Fruit fly (Drosophila melanogaster) whole organism, embryonic: ENCODE results near the gene Cul3.

ENCODE experiments used
- Awh ChIP-seq: fragments of 200-800 bp; sonication (Bioruptor generic); IDR thresholded peaks from 2 replicates; pipeline ENCODE4, ENCODE4 v1.3.6; 2022; ENCODE audit warnings: missing biosample characterization, missing genetic modification characterization
- CG10321 ChIP-seq: fragments of 200-800 bp; sonication (Bioruptor generic); IDR thresholded peaks from 2 replicates; pipeline ENCODE4 v1.3.6; 2022; ENCODE audit warnings: missing biosample characterization, missing genetic modification characterization
- CG10462 ChIP-seq: fragments of 200-800 bp; sonication (Bioruptor generic); optimal IDR thresholded peaks from 2 replicates; lab custom pipeline; 2016; ENCODE audit warnings: missing biosample characterization, missing genetic modification characterization
- CG10979 ChIP-seq: fragments of 200-800 bp; sonication (Bioruptor generic); optimal IDR thresholded peaks from 2 replicates; lab custom pipeline; 2018; ENCODE audit warnings: missing biosample characterization, mild to moderate bottlenecking, missing genetic modification characterization, moderate library complexity
- CG11398 ChIP-seq: fragments of 200-800 bp; sonication (Bioruptor generic); optimal IDR thresholded peaks from 2 replicates; lab custom pipeline; 2016; ENCODE audit warnings: missing biosample characterization, missing genetic modification characterization
- CG11695 ChIP-seq: fragments of 200-800 bp; sonication (Bioruptor generic); IDR thresholded peaks from 3 replicates; pipeline ENCODE4 v1.3.6; 2022; ENCODE audit warnings: missing biosample characterization, missing genetic modification characterization
- CG12391 ChIP-seq: fragments of 200-800 bp; sonication (Bioruptor generic); optimal IDR thresholded peaks from 3 replicates; lab custom pipeline; 2018; ENCODE audit warnings: missing biosample characterization, mild to moderate bottlenecking, missing genetic modification characterization, moderate library complexity
- CG12942 ChIP-seq: fragments of 200-800 bp; sonication (Bioruptor generic); optimal IDR thresholded peaks from 3 replicates; lab custom pipeline; 2016; ENCODE audit warnings: missing biosample characterization, missing genetic modification characterization
- CG13287 ChIP-seq: fragments of 200-800 bp; sonication (Bioruptor generic); IDR thresholded peaks from 2 replicates; pipeline ENCODE4 v1.3.6; 2022; ENCODE audit warnings: missing biosample characterization, missing genetic modification characterization; ENCODE audit not compliant: partially characterized antibody
- CG13296 ChIP-seq: fragments of 200-800 bp; sonication (Bioruptor generic); optimal IDR thresholded peaks from 3 replicates; lab custom pipeline; 2018; ENCODE audit warnings: missing biosample characterization, mild to moderate bottlenecking, missing genetic modification characterization
- CG15073 ChIP-seq: fragments of 200-800 bp; sonication (Bioruptor generic); optimal IDR thresholded peaks from 2 replicates; lab custom pipeline; 2016; ENCODE audit warnings: missing biosample characterization, missing genetic modification characterization
- CG1602 ChIP-seq: fragments of 200-800 bp; sonication (Bioruptor generic); optimal IDR thresholded peaks from 3 replicates; lab custom pipeline; 2016; ENCODE audit warnings: missing biosample characterization, missing genetic modification characterization
- CG1603 ChIP-seq: fragments of 200-800 bp; sonication (Bioruptor generic); optimal IDR thresholded peaks from 2 replicates; lab custom pipeline; 2019; ENCODE audit warnings: missing biosample characterization, mild to moderate bottlenecking, missing genetic modification characterization, moderate library complexity
- CG16815 ChIP-seq: fragments of 200-800 bp; sonication (Bioruptor generic); optimal IDR thresholded peaks from 3 replicates; lab custom pipeline; 2017; ENCODE audit warnings: missing biosample characterization, mild to moderate bottlenecking, missing genetic modification characterization
- CG1792 ChIP-seq: fragments of 200-800 bp; sonication (Bioruptor generic); optimal IDR thresholded peaks from 2 replicates; lab custom pipeline; 2016; ENCODE audit warnings: missing biosample characterization, missing genetic modification characterization
- CG2712 ChIP-seq: fragments of 200-800 bp; optimal IDR thresholded peaks from 3 replicates; lab custom pipeline; 2019; ENCODE audit warnings: missing biosample characterization, mild to moderate bottlenecking, missing genetic modification characterization, moderate library complexity
- CG31365 ChIP-seq: fragments of 200-800 bp; sonication (Bioruptor generic); optimal IDR thresholded peaks from 2 replicates; lab custom pipeline; 2018; ENCODE audit warnings: missing biosample characterization, mild to moderate bottlenecking, missing genetic modification characterization
- CG31388 ChIP-seq: fragments of 200-800 bp; sonication (Bioruptor generic); optimal IDR thresholded peaks from 2 replicates; lab custom pipeline; 2016; ENCODE audit warnings: missing biosample characterization, missing genetic modification characterization
- CG32767 ChIP-seq: fragments of 200-800 bp; sonication (Bioruptor generic); IDR thresholded peaks from 2 replicates; pipeline ENCODE4 v1.3.6; 2022; ENCODE audit warnings: missing biosample characterization, missing genetic modification characterization
- CG33213 ChIP-seq: fragments of 200-800 bp; sonication (Bioruptor generic); optimal IDR thresholded peaks from 3 replicates; lab custom pipeline; 2016; ENCODE audit warnings: missing biosample characterization, missing genetic modification characterization
- CG4424 ChIP-seq: fragments of 200-800 bp; sonication (Bioruptor generic); optimal IDR thresholded peaks from 3 replicates; lab custom pipeline; 2016; ENCODE audit warnings: missing biosample characterization, missing genetic modification characterization
- CG4854 ChIP-seq: fragments of 200-800 bp; sonication (Bioruptor generic); optimal IDR thresholded peaks from 2 replicates; lab custom pipeline; 2016; ENCODE audit warnings: missing biosample characterization, missing genetic modification characterization, inconsistent platforms
- CG6689 ChIP-seq: fragments of 200-800 bp; sonication (Bioruptor generic); IDR thresholded peaks from 2 replicates; pipeline ENCODE4 v1.3.6; 2022; ENCODE audit warnings: missing biosample characterization, missing genetic modification characterization
- CG7357 ChIP-seq: fragments of 200-800 bp; sonication (Bioruptor generic); IDR thresholded peaks from 3 replicates; pipeline ENCODE4 v1.3.6; 2022; ENCODE audit warnings: missing biosample characterization, missing genetic modification characterization
- CG7839 ChIP-seq: fragments of 200-800 bp; sonication (Bioruptor generic); optimal IDR thresholded peaks from 3 replicates; lab custom pipeline; 2018; ENCODE audit warnings: missing biosample characterization, mild to moderate bottlenecking, missing genetic modification characterization, moderate library complexity
- Dp ChIP-seq: fragments of 200-800 bp; sonication (Bioruptor generic); optimal IDR thresholded peaks from 2 replicates; lab custom pipeline; 2018; ENCODE audit warnings: missing biosample characterization, mild to moderate bottlenecking, missing genetic modification characterization, moderate library complexity
- E2f2 ChIP-seq: fragments of 200-800 bp; sonication (Bioruptor generic); IDR thresholded peaks from 2 replicates; pipeline ENCODE4 v1.3.6; 2022; ENCODE audit warnings: missing biosample characterization, missing genetic modification characterization
- Gug ChIP-seq: fragments of 200-800 bp; sonication (Bioruptor generic); IDR thresholded peaks from 4 replicates; pipeline ENCODE4 v1.3.6; 2022; ENCODE audit warnings: missing biosample characterization, missing genetic modification characterization
- HmgZ ChIP-seq: fragments of 200-800 bp; sonication (Bioruptor generic); optimal IDR thresholded peaks from 2 replicates; lab custom pipeline; 2018; ENCODE audit warnings: missing biosample characterization, mild to moderate bottlenecking, missing genetic modification characterization
- Lpt ChIP-seq: fragments of >200 bp; optimal IDR thresholded peaks from 2 replicates; lab custom pipeline; 2018; ENCODE audit warnings: missing biosample characterization, missing genetic modification characterization
- Oli ChIP-seq: fragments of 200-800 bp; sonication (Bioruptor generic); optimal IDR thresholded peaks from 2 replicates; lab custom pipeline; 2018; ENCODE audit warnings: missing biosample characterization, mild to moderate bottlenecking, missing genetic modification characterization, moderate library complexity
- Optix ChIP-seq: fragments of 200-800 bp; sonication (Bioruptor generic); IDR thresholded peaks from 3 replicates; pipeline ENCODE4 v1.3.6; 2022; ENCODE audit warnings: missing biosample characterization, missing genetic modification characterization
- Ravus ChIP-seq: fragments of 200-800 bp; sonication (Bioruptor generic); IDR thresholded peaks from 2 replicates; pipeline ENCODE4 v1.3.6; 2022; ENCODE audit warnings: missing biosample characterization, missing genetic modification characterization
- Sox102F ChIP-seq: fragments of 200-800 bp; sonication (Bioruptor generic); optimal IDR thresholded peaks from 2 replicates; lab custom pipeline; 2018; ENCODE audit warnings: missing biosample characterization, mild to moderate bottlenecking, missing genetic modification characterization, moderate library complexity
- croc ChIP-seq: fragments of 200-800 bp; sonication (Bioruptor generic); conservative IDR thresholded peaks from 3 replicates; pipeline ENCODE4 v1.3.6; 2022; ENCODE audit warnings: missing biosample characterization, missing genetic modification characterization
- dati ChIP-seq: fragments of 200-800 bp; sonication (Bioruptor generic); IDR thresholded peaks from 2 replicates; pipeline ENCODE4 v1.3.6; 2022; ENCODE audit warnings: missing biosample characterization, missing genetic modification characterization
- exex ChIP-seq: fragments of 200-800 bp; sonication (Bioruptor generic); optimal IDR thresholded peaks from 4 replicates; lab custom pipeline; 2018; ENCODE audit warnings: missing biosample characterization, mild to moderate bottlenecking, missing genetic modification characterization, moderate library complexity
- fd102C ChIP-seq: fragments of 200-800 bp; sonication (Bioruptor generic); optimal IDR thresholded peaks from 2 replicates; lab custom pipeline; 2018; ENCODE audit warnings: missing biosample characterization, mild to moderate bottlenecking, missing genetic modification characterization, moderate library complexity
- fd64A ChIP-seq: fragments of 200-800 bp; sonication (Bioruptor generic); optimal IDR thresholded peaks from 3 replicates; lab custom pipeline; 2018; ENCODE audit warnings: missing biosample characterization, mild to moderate bottlenecking, missing genetic modification characterization
- fru ChIP-seq: fragments of >200 bp; optimal IDR thresholded peaks from 2 replicates; lab custom pipeline; 2017
- inv ChIP-seq: fragments of 200-800 bp; sonication (Bioruptor generic); IDR thresholded peaks from 2 replicates; pipeline ENCODE4 v1.3.6; 2022; ENCODE audit warnings: missing biosample characterization, missing genetic modification characterization; ENCODE audit not compliant: partially characterized antibody
- jing ChIP-seq: fragments of 200-800 bp; sonication (Bioruptor generic); optimal IDR thresholded peaks from 2 replicates; lab custom pipeline; 2018; ENCODE audit warnings: missing biosample characterization, mild to moderate bottlenecking, missing genetic modification characterization
- knrl ChIP-seq: fragments of 200-800 bp; sonication (Bioruptor generic); IDR thresholded peaks from 3 replicates; pipeline ENCODE4 v1.3.6; 2022; ENCODE audit warnings: missing biosample characterization, missing genetic modification characterization; ENCODE audit not compliant: partially characterized antibody
- oc ChIP-seq: fragments of 200-800 bp; sonication (Bioruptor generic); optimal IDR thresholded peaks from 2 replicates; lab custom pipeline; 2018; ENCODE audit warnings: missing biosample characterization, mild to moderate bottlenecking, missing genetic modification characterization, moderate library complexity
- phol ChIP-seq: fragments of 200-800 bp; sonication (Bioruptor generic); optimal IDR thresholded peaks from 3 replicates; lab custom pipeline; 2018; ENCODE audit warnings: missing biosample characterization, mild to moderate bottlenecking, missing genetic modification characterization, moderate library complexity
- sug ChIP-seq: fragments of 200-800 bp; optimal IDR thresholded peaks from 2 replicates; lab custom pipeline; 2019; ENCODE audit warnings: missing biosample characterization, mild to moderate bottlenecking, missing genetic modification characterization, moderate library complexity
- tll ChIP-seq, 2 experiments: fragments of 200-800 bp in 1 of 2; fragments of >200 bp in 1 of 2; sonication (Bioruptor generic) in 1 of 2; optimal IDR thresholded peaks; 2 replicates each; lab custom pipeline; 2017 to 2019; ENCODE audit warnings: missing biosample characterization in 2 of 2, missing genetic modification characterization in 2 of 2, mild to moderate bottlenecking in 1 of 2, moderate library complexity in 1 of 2
- ttk ChIP-seq: fragments of 200-800 bp; sonication (Bioruptor generic); IDR thresholded peaks from 2 replicates; pipeline ENCODE4 v2.1.2; 2022; ENCODE audit warnings: missing biosample characterization, missing genetic modification characterization
- wdn ChIP-seq: fragments of 200-800 bp; sonication (Bioruptor generic); IDR thresholded peaks from 2 replicates; pipeline ENCODE4 v1.3.6; 2022; ENCODE audit warnings: missing biosample characterization, missing genetic modification characterization
- zf30C ChIP-seq: fragments of 200-800 bp; sonication (Bioruptor generic); optimal IDR thresholded peaks from 3 replicates; lab custom pipeline; 2018; ENCODE audit warnings: missing biosample characterization, mild to moderate bottlenecking, missing genetic modification characterization

The Cul3 gene

DNA sequence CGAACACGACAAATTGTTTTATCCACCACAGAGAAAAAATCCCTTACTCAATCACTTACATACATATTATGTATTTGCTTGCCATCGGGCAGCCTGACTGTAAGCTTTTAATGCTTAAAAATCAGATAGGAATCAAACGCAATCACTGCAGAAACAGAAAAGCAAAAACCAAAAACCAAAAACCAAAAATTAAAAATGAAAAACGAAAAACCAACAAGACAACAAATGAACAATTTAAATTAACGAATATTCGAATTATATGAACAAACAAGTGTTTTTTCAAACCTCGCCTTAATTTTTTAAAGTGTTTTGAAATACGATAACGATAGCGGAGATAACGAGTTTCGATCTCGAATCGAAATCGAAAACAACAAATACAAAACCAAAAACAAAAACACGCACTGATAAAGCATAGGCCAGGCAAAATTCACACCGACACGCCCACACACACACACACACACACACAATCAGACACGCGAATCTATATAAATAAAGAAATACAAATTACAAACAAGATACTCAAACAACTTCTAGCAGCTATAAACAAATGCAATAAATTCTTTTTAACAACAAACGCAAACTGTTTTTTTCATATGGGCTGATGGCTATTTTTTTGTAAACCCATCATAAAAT is 17.5 kb downstream of the Cul3 start (continued):
- TF ChIP-seq CG31388: no peak
- TF ChIP-seq Lpt: no peak
- no peak for TF ChIP-seq HmgZ (tag; lab: Kevin White, UChicago)
- TF ChIP-seq zf30C (GFP tag; lab: Kevin White, UChicago): peak; percentile 50
- TF ChIP-seq CG12942 (GFP tag; lab: Kevin White, UChicago): no peak
- TF ChIP-seq Dp (GFP tag; lab: Kevin White, UChicago): no peak
- TF ChIP-seq fru (lab: Kevin White, UChicago): no peak
- no peak for TF ChIP-seq fd64A (GFP tag; lab: Kevin White, UChicago)
- TF ChIP-seq CG1792 (GFP tag; lab: Kevin White, UChicago): no peak
- TF ChIP-seq CG31365: no peak
- TF ChIP-seq Sox102F: no peak
- TF ChIP-seq oc (tag; lab: Kevin White, UChicago): no peak
- TF ChIP-seq CG1602: no peak
- peak; percentile 31 for TF ChIP-seq CG10979
- no peak for TF ChIP-seq inv (GFP tag; lab: Robert Waterston, UW)
- TF ChIP-seq phol: peak; percentile 55
- peak; percentile 48 for TF ChIP-seq exex
- peak; percentile 48 for TF ChIP-seq CG11398
- TF ChIP-seq Oli (tag; lab: Kevin White, UChicago): peak; percentile 40
- TF ChIP-seq CG6689 (GFP tag; lab: Robert Waterston, UW): peak; percentile 56; the same call in 1 of the 2 replicates
- TF ChIP-seq CG1603 (tag; lab: Kevin White, UChicago): no peak
- TF ChIP-seq croc (GFP tag; lab: Robert Waterston, UW): no peak
- TF ChIP-seq CG32767 (GFP tag; lab: Robert Waterston, UW): no peak
- no peak for TF ChIP-seq CG4854
- TF ChIP-seq knrl: no peak
- TF ChIP-seq CG2712 (tag; lab: Kevin White, UChicago): peak; percentile 57
- TF ChIP-seq tll (GFP tag; optimal IDR thresholded peaks at IDR 0.05; lab: Kevin White, UChicago): no peak
- peak; percentile 57; the same call in 1 of the 3 replicates for TF ChIP-seq CG11695
- TF ChIP-seq Ravus (GFP tag; lab: Robert Waterston, UW): no peak
- no peak for TF ChIP-seq jing
- TF ChIP-seq fd102C: no peak
- TF ChIP-seq E2f2: peak; percentile 44; the same call in 1 of the 2 replicates
- no peak; the same call in 1 of the 2 replicates for TF ChIP-seq CG13287 (GFP tag; lab: Robert Waterston, UW)
- TF ChIP-seq Optix (GFP tag; lab: Robert Waterston, UW): no peak
- no peak for TF ChIP-seq CG10462 (GFP tag; lab: Kevin White, UChicago)
- peak; percentile 16 for TF ChIP-seq sug (tag; lab: Kevin White, UChicago)
- peak; percentile 38 for TF ChIP-seq CG13296 (GFP tag; lab: Kevin White, UChicago)
- TF ChIP-seq dati (GFP tag; lab: Robert Waterston, UW): 0 out of 2 replicates have a peak, but pooled peaks have one; percentile 30
- peak; percentile 60 for TF ChIP-seq CG12391 (tag; lab: Kevin White, UChicago)
- TF ChIP-seq CG7839 (tag; lab: Kevin White, UChicago): peak; percentile 63
- TF ChIP-seq CG15073: no peak
- no peak for TF ChIP-seq wdn (GFP tag; lab: Robert Waterston, UW)
- no peak for TF ChIP-seq CG10321 (GFP tag; lab: Robert Waterston, UW)
- TF ChIP-seq CG7357 (GFP tag; lab: Robert Waterston, UW): peak; percentile 41; the same call in 1 of the 3 replicates
- TF ChIP-seq CG33213 (GFP tag; lab: Kevin White, UChicago): peak; percentile 4
- 0 out of 4 replicates have a peak, but pooled peaks have one; percentile 9 for TF ChIP-seq Gug (GFP tag; lab: Robert Waterston, UW)
- no peak for TF ChIP-seq CG16815 (GFP tag; lab: Kevin White, UChicago)
- no peak for TF ChIP-seq Awh (GFP tag; lab: Robert Waterston, UW)
- peak; percentile 16; the same call in 1 of the 2 replicates for TF ChIP-seq ttk (GFP tag; lab: Robert Waterston, UW)
- peak; percentile 49 for TF ChIP-seq CG4424 (GFP tag; lab: Kevin White, UChicago)
